Worm (Caenorhabditis elegans) whole organism, mixed stage, embryonic: Measurements from ENCODE around the gene ins-3.

Experiments
- ceh-83 ChIP-seq: fragments of 200-800 bp; sonication (Bioruptor generic); optimal IDR thresholded peaks from 2 replicates; lab custom pipeline; 2018; ENCODE audit warnings: mild to moderate bottlenecking, missing genetic modification characterization, missing compliant biosample characterization
- elt-3 ChIP-seq: fragments of 150-350 bp; optimal IDR thresholded peaks from 2 replicates; lab custom pipeline; 2014; ENCODE audit warnings: missing biosample characterization, missing genetic modification characterization
- ham-2 ChIP-seq: fragments of 200-800 bp; sonication (Bioruptor generic); optimal IDR thresholded peaks from 2 replicates; lab custom pipeline; 2018; ENCODE audit warnings: mild to moderate bottlenecking, missing genetic modification characterization, missing compliant biosample characterization
- hlh-1 ChIP-seq: fragments of 150-350 bp; optimal IDR thresholded peaks from 2 replicates; lab custom pipeline; 2014; ENCODE audit warnings: missing biosample characterization, missing genetic modification reagents, missing genetic modification characterization
- lsy-2 ChIP-seq: fragments of 150-350 bp; optimal IDR thresholded peaks from 2 replicates; lab custom pipeline; 2014; ENCODE audit warnings: missing biosample characterization, missing genetic modification characterization
- mab-5 ChIP-seq: fragments of 150-350 bp; optimal IDR thresholded peaks from 2 replicates; lab custom pipeline; 2014; ENCODE audit warnings: missing biosample characterization, missing genetic modification characterization
- sem-2 ChIP-seq: fragments of 200-800 bp; sonication (Bioruptor generic); optimal IDR thresholded peaks from 2 replicates; lab custom pipeline; 2018; ENCODE audit warnings: mild to moderate bottlenecking, missing genetic modification characterization, missing compliant biosample characterization
- unc-62 ChIP-seq: fragments of 150-350 bp; optimal IDR thresholded peaks from 2 replicates; lab custom pipeline; 2014; ENCODE audit warnings: missing biosample characterization, missing genetic modification reagents, missing genetic modification characterization

ce11 chrII:5945818-5946217, 44.8 kb downstream of the ins-3 start:
- TF ChIP-seq unc-62 (GFP tag; lab: Kevin White, UChicago): no peak
- TF ChIP-seq ceh-83 (GFP tag; lab: Kevin White, UChicago): no peak
- no peak for TF ChIP-seq lsy-2 (tag; lab: Kevin White, UChicago)
- TF ChIP-seq ham-2: no peak
- no peak for TF ChIP-seq sem-2 (GFP tag; lab: Kevin White, UChicago)
- TF ChIP-seq mab-5: no peak
- no peak for TF ChIP-seq hlh-1 (tag; lab: Kevin White, UChicago)
- no peak for TF ChIP-seq elt-3 (tag; lab: Kevin White, UChicago)
